Worm (Caenorhabditis elegans): ENCODE data around the gene C02F5.5.

DNA sequence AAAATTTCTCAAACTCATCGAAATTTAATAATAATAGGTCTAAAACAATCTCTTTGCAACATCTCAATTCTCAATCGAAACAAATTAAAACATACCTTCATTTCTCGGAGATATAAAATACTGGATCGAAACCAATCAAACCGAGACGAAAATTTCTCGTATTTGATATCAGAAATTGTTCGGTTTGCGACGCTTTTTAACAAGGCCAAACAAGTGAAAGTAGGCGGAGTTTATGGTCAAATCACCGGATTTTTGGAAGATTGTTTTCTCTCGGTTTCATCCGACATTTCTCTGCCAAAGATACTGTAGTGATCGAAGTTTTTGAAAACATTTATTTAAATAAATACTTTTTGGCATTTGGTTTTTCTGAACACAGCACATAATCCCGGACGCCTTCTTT is 622 bp upstream of the C02F5.5 start, which contains the start of gene C02F5.14:
- TF ChIP-seq tbx-37 (GFP tag; conservative IDR thresholded peaks at IDR 0.05) (no peak), ama-1 (optimal IDR thresholded peaks at IDR 0.05) (no peak), flt-1 (GFP tag; IDR thresholded peaks at IDR 0.05) (no peak), tbx-11 (GFP tag; IDR thresholded peaks at IDR 0.05) (no peak), aly-1 (tag; optimal IDR thresholded peaks at IDR 0.05) (no peak), sea-1 (GFP tag; conservative IDR thresholded peaks at IDR 0.05) (no peak), scrt-1 (GFP tag; IDR thresholded peaks at IDR 0.05) (no peak), F13C5.2 (tag; optimal IDR thresholded peaks at IDR 0.05) (no peak)

Measured in whole organism, early embryonic.